Worm (Caenorhabditis elegans): ENCODE data around the gene set-26.

DNA sequence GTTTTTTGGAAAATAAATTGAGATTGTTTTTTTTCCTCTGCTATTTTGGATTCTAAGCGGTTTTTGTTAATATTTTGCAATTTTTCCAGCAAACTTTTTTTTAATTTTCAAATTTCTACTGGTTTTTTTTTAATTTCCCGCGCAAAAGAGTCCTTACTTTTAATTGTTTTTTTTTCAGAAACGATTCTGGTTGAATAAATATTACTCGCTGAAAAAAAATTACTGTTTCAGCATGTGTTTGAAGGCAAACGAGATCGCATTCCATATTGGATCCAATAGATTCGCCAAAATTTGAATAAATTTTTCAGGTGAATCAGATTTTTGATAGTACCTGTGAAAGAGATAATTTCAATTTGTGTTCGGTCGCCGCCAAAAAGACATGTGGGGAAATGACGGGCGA lies 25.9 kb downstream of the set-26 start:
- no peak for TF ChIP-seq W03F9.2 (tag; optimal IDR thresholded peaks at IDR 0.05)
- no peak for TF ChIP-seq him-1 (tag; optimal IDR thresholded peaks at IDR 0.05)
- TF ChIP-seq dao-5 (tag; optimal IDR thresholded peaks at IDR 0.05), result no peak
